Worm (Caenorhabditis elegans) whole organism, L1 larva: ENCODE results near the gene mmcm-1.
A peak's percentile ranks its signal among the peaks of the same experiment; 100 is the strongest.

ENCODE experiments used
- C04F5.9 ChIP-seq: sonication (generic microtip); optimal IDR thresholded peaks from 2 replicates; lab custom pipeline; 2016; ENCODE audit warnings: missing genetic modification characterization, missing compliant biosample characterization
- C16A3.4 ChIP-seq: fragments of 150-350 bp; optimal IDR thresholded peaks from 2 replicates; lab custom pipeline; 2014; ENCODE audit warnings: missing biosample characterization, missing genetic modification characterization
- alr-1 ChIP-seq: fragments of 200-800 bp; sonication (Bioruptor generic); optimal IDR thresholded peaks from 2 replicates; lab custom pipeline; 2018; ENCODE audit warnings: borderline replicate concordance, mild to moderate bottlenecking, missing genetic modification characterization, missing compliant biosample characterization
- ama-1 ChIP-seq: fragments of 150-350 bp; optimal IDR thresholded peaks from 2 replicates; lab custom pipeline; 2014
- ceh-8 ChIP-seq: fragments of 200-800 bp; sonication (Bioruptor generic); optimal IDR thresholded peaks from 2 replicates; lab custom pipeline; 2018; ENCODE audit warnings: mild to moderate bottlenecking, missing genetic modification characterization, moderate library complexity, missing compliant biosample characterization
- ceh-82 ChIP-seq, 3 experiments: fragments of 150-350 bp in 1 of 3; sonication (generic microtip) in 2 of 3; optimal IDR thresholded peaks; 2 replicates each; lab custom pipeline; 2014 to 2017; ENCODE audit warnings: missing biosample characterization in 3 of 3, missing genetic modification characterization in 3 of 3
- ceh-90 ChIP-seq: sonication (generic microtip); optimal IDR thresholded peaks from 2 replicates; lab custom pipeline; 2016; ENCODE audit warnings: missing genetic modification characterization, missing compliant biosample characterization
- ces-1 ChIP-seq: fragments of 150-350 bp; optimal IDR thresholded peaks from 2 replicates; lab custom pipeline; 2014; ENCODE audit warnings: missing biosample characterization, missing genetic modification reagents, missing genetic modification characterization
- dpl-1 ChIP-seq, 3 experiments: fragments of 150-350 bp in 2 of 3; sonication (generic microtip) in 1 of 3; optimal IDR thresholded peaks; 2 replicates each; lab custom pipeline; 2014 to 2017; ENCODE audit warnings: missing biosample characterization in 3 of 3, missing genetic modification characterization in 3 of 3, missing genetic modification reagents in 3 of 3
- dsc-1 ChIP-seq: sonication (generic microtip); optimal IDR thresholded peaks from 2 replicates; lab custom pipeline; 2016; ENCODE audit warnings: mild to moderate bottlenecking, missing genetic modification characterization, missing compliant biosample characterization
- egl-13 ChIP-seq: sonication (generic microtip); optimal IDR thresholded peaks from 2 replicates; lab custom pipeline; 2016; ENCODE audit warnings: missing genotype, missing genetic modification reagents, missing genetic modification characterization, missing compliant biosample characterization
- egl-27 ChIP-seq, 2 experiments: fragments of 150-350 bp in 1 of 2; sonication (generic microtip); optimal IDR thresholded peaks; 3 replicates each; lab custom pipeline; 2017 to 2018; ENCODE audit warnings: missing biosample characterization in 2 of 2, missing genetic modification characterization in 2 of 2, missing genetic modification reagents in 2 of 2
- elt-2 ChIP-seq: sonication (generic microtip); optimal IDR thresholded peaks from 2 replicates; lab custom pipeline; 2016; ENCODE audit warnings: missing genetic modification characterization, mild to moderate bottlenecking, inconsistent platforms, missing compliant biosample characterization, missing genetic modification reagents
- elt-3 ChIP-seq, 6 experiments: fragments of 150-350 bp in 1 of 6; sonication (generic microtip); optimal IDR thresholded peaks; 2 replicates each; lab custom pipeline; 2017 to 2018; ENCODE audit warnings: missing biosample characterization in 6 of 6, missing genetic modification characterization in 6 of 6, inconsistent platforms in 1 of 6
- ets-5 ChIP-seq: fragments of 200-800 bp; sonication (Bioruptor generic); IDR thresholded peaks from 2 replicates; pipeline ENCODE4 v1.3.6; 2022; ENCODE audit warnings: missing genetic modification characterization, missing compliant biosample characterization
- fkh-4 ChIP-seq: sonication (generic microtip); optimal IDR thresholded peaks from 2 replicates; lab custom pipeline; 2016; ENCODE audit warnings: missing compliant biosample characterization, missing genetic modification characterization, borderline replicate concordance
- fos-1 ChIP-seq: fragments of 150-350 bp; optimal IDR thresholded peaks from 2 replicates; lab custom pipeline; 2014; ENCODE audit warnings: missing biosample characterization, missing genetic modification characterization
- grh-1 ChIP-seq: fragments of 200-800 bp; sonication (Bioruptor generic); IDR thresholded peaks from 2 replicates; pipeline ENCODE4 v1.3.6; 2022; ENCODE audit warnings: missing genetic modification reagents, missing genetic modification characterization, missing compliant biosample characterization
- irx-1 ChIP-seq: sonication (generic microtip); optimal IDR thresholded peaks from 2 replicates; lab custom pipeline; 2016; ENCODE audit warnings: missing genetic modification characterization, missing compliant biosample characterization
- jun-1 ChIP-seq: fragments of 150-350 bp; optimal IDR thresholded peaks from 2 replicates; lab custom pipeline; 2014; ENCODE audit warnings: missing biosample characterization, missing genetic modification reagents, missing genetic modification characterization
- lin-14 ChIP-seq: fragments of 200-800 bp; sonication (Bioruptor generic); optimal IDR thresholded peaks from 2 replicates; lab custom pipeline; 2018; ENCODE audit warnings: mild to moderate bottlenecking, missing genetic modification characterization, moderate library complexity, missing compliant biosample characterization
- lin-35 ChIP-seq, 2 experiments: fragments of 150-350 bp; optimal IDR thresholded peaks; 2 replicates each; lab custom pipeline; 2014; ENCODE audit warnings: missing biosample characterization in 2 of 2, missing genetic modification characterization in 2 of 2, missing genetic modification reagents in 2 of 2
- lir-3 ChIP-seq: sonication (generic microtip); optimal IDR thresholded peaks from 2 replicates; lab custom pipeline; 2016; ENCODE audit warnings: mild to moderate bottlenecking, missing genetic modification characterization, moderate library complexity, missing compliant biosample characterization; ENCODE audit not compliant: poor library complexity
- lsy-2 ChIP-seq, 2 experiments: fragments of 150-350 bp; optimal IDR thresholded peaks; 2 replicates each; lab custom pipeline; 2014; ENCODE audit warnings: missing biosample characterization in 2 of 2, missing genetic modification characterization in 2 of 2
- mab-9 ChIP-seq: fragments of 200-800 bp; sonication (Bioruptor generic); IDR thresholded peaks from 2 replicates; pipeline ENCODE4 v1.3.6; 2022; ENCODE audit warnings: missing genetic modification reagents, missing genetic modification characterization, missing compliant biosample characterization
- mdl-1 ChIP-seq, 2 experiments: fragments of 150-350 bp; optimal IDR thresholded peaks; 2 replicates each; lab custom pipeline; 2014 to 2017; ENCODE audit warnings: missing biosample characterization in 2 of 2, missing genetic modification characterization in 2 of 2, inconsistent platforms in 1 of 2
- nhr-11 ChIP-seq: fragments of 150-350 bp; optimal IDR thresholded peaks from 2 replicates; lab custom pipeline; 2014; ENCODE audit warnings: missing biosample characterization, missing genetic modification characterization
- nhr-19 ChIP-seq: fragments of 200-800 bp; sonication (Bioruptor generic); conservative IDR thresholded peaks from 2 replicates; pipeline ENCODE4 v1.3.6; 2022; ENCODE audit warnings: missing genetic modification characterization, missing compliant biosample characterization
- nhr-20 ChIP-seq: sonication (generic microtip); optimal IDR thresholded peaks from 2 replicates; lab custom pipeline; 2016; ENCODE audit warnings: mild to moderate bottlenecking, missing genetic modification characterization, missing compliant biosample characterization
- nhr-237 ChIP-seq: fragments of 150-350 bp; optimal IDR thresholded peaks from 2 replicates; lab custom pipeline; 2014; ENCODE audit warnings: missing biosample characterization, missing genetic modification characterization
- nhr-47 ChIP-seq: sonication (generic microtip); optimal IDR thresholded peaks from 2 replicates; lab custom pipeline; 2016; ENCODE audit warnings: mild to moderate bottlenecking, missing genetic modification characterization, moderate library complexity, missing compliant biosample characterization
- nhr-76 ChIP-seq: sonication (generic microtip); optimal IDR thresholded peaks from 2 replicates; lab custom pipeline; 2017; ENCODE audit warnings: missing biosample characterization, missing genetic modification characterization
- nhr-77 ChIP-seq: fragments of 150-350 bp; optimal IDR thresholded peaks from 2 replicates; lab custom pipeline; 2014; ENCODE audit warnings: missing biosample characterization, missing genetic modification characterization
- nhr-84 ChIP-seq: sonication (generic microtip); optimal IDR thresholded peaks from 2 replicates; lab custom pipeline; 2017; ENCODE audit warnings: missing biosample characterization, missing genetic modification characterization
- pag-3 ChIP-seq: sonication (generic microtip); optimal IDR thresholded peaks from 2 replicates; lab custom pipeline; 2017; ENCODE audit warnings: missing genetic modification characterization, mild to moderate bottlenecking, missing compliant biosample characterization, antibody characterized with exemption, borderline replicate concordance; ENCODE audit not compliant: insufficient read depth
- snpc-4 ChIP-seq: fragments of 150-350 bp; optimal IDR thresholded peaks from 2 replicates; lab custom pipeline; 2014; ENCODE audit warnings: missing biosample characterization, missing genetic modification characterization
- sup-37 ChIP-seq: fragments of 200-800 bp; sonication (Bioruptor generic); optimal IDR thresholded peaks from 2 replicates; lab custom pipeline; 2018; ENCODE audit warnings: mild to moderate bottlenecking, missing genetic modification characterization, missing compliant biosample characterization
- tbx-2 ChIP-seq: sonication (generic microtip); optimal IDR thresholded peaks from 2 replicates; lab custom pipeline; 2016; ENCODE audit warnings: missing genetic modification characterization, missing compliant biosample characterization
- unc-130 ChIP-seq: fragments of 150-350 bp; optimal IDR thresholded peaks from 2 replicates; lab custom pipeline; 2017; ENCODE audit warnings: missing biosample characterization, missing genetic modification characterization, inconsistent platforms
- unc-62 ChIP-seq: fragments of 150-350 bp; optimal IDR thresholded peaks from 2 replicates; lab custom pipeline; 2014; ENCODE audit warnings: missing biosample characterization, missing genetic modification reagents, missing genetic modification characterization
- unc-86 ChIP-seq: sonication (generic microtip); optimal IDR thresholded peaks from 2 replicates; lab custom pipeline; 2016; ENCODE audit warnings: missing genetic modification characterization, missing compliant biosample characterization
- unc-98 ChIP-seq: fragments of 200-800 bp; sonication (Bioruptor generic); IDR thresholded peaks from 2 replicates; pipeline ENCODE4 v1.3.6; 2022; ENCODE audit warnings: missing genetic modification characterization, missing compliant biosample characterization
- vab-15 ChIP-seq: sonication (generic microtip); optimal IDR thresholded peaks from 2 replicates; lab custom pipeline; 2017; ENCODE audit warnings: missing genotype, mild to moderate bottlenecking, missing genetic modification characterization, missing compliant biosample characterization
- zag-1 ChIP-seq: fragments of 150-350 bp; optimal IDR thresholded peaks from 2 replicates; lab custom pipeline; 2014; ENCODE audit warnings: missing biosample characterization, missing genetic modification characterization
- zip-4 ChIP-seq: fragments of 200-800 bp; sonication (Bioruptor generic); optimal IDR thresholded peaks from 2 replicates; lab custom pipeline; 2018; ENCODE audit warnings: mild to moderate bottlenecking, missing genetic modification characterization, moderate library complexity, missing compliant biosample characterization
- ztf-11 ChIP-seq, 2 experiments: sonication (generic microtip); optimal IDR thresholded peaks; 2 replicates each; lab custom pipeline; 2016 to 2017; ENCODE audit warnings: missing genetic modification characterization in 2 of 2, missing biosample characterization in 1 of 2, missing compliant biosample characterization in 1 of 2
- ztf-4 ChIP-seq: fragments of 150-350 bp; optimal IDR thresholded peaks from 2 replicates; lab custom pipeline; 2014; ENCODE audit warnings: missing biosample characterization, missing genetic modification characterization

mmcm-1 gene

DNA sequence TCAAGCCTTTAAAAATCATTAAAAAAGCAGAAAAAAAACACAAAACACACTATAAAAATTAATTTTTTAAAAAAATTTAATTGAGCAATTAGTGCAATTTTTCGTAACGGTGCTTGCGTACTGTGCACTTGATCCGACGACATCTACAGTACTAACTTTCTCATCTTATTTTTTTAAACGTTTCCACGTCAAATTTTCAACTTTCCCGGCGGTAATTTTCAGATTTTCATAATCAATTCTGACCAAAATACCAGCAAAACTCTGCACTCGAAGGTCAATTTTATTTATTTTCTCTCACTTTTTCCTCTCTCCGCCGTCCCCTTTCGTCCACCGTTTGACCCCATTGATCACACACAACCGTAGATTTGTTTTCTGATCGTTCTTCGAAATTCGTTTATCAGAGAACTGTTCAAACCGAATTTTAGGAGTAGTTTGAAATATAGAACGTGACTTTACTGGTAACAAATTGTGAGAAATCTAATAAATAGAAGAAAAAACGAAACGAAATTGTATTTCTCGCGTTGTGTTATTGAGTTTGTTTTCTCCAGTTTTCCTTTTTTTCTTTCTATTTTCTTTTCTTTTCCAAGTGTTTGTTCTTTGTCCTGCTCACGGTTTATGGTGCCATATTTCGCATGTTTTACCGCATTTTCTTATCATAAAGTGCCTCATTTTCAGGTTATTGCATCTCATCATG lies 43.5 kb downstream of the mmcm-1 start, which contains the start of gene acs-19 (continued):
- TF ChIP-seq unc-130 (tag; lab: Kevin White, UChicago) (no peak), nhr-84 (tag; lab: Kevin White, UChicago) (no peak), ceh-90 (tag; lab: Kevin White, UChicago) (no peak), pag-3 (tag; lab: Kevin White, UChicago) (no peak), mab-9 (GFP tag; lab: Robert Waterston, UW) (no peak), alr-1 (no peak), zip-4 (no peak), ets-5 (GFP tag; lab: Robert Waterston, UW) (no peak), lir-3 (tag; lab: Kevin White, UChicago) (no peak), ceh-82 (tag; optimal IDR thresholded peaks at IDR 0.05; lab: Kevin White, UChicago) (no peak), tbx-2 (tag; lab: Kevin White, UChicago) (no peak), jun-1 (no peak), snpc-4 (tag; lab: Kevin White, UChicago) (no peak), ztf-4 (no peak), grh-1 (GFP tag; lab: Robert Waterston, UW) (no peak), lin-35 (GFP tag; optimal IDR thresholded peaks at IDR 0.05; lab: Kevin White, UChicago) (peak in 1 of 2 experiments; percentile 52), nhr-20 (peak; percentile 29), lin-14 (GFP tag; lab: Kevin White, UChicago) (peak; percentile 65), irx-1 (tag; lab: Kevin White, UChicago) (no peak), nhr-19 (GFP tag; lab: Robert Waterston, UW) (peak; percentile 44), sup-37 (no peak), dpl-1 (GFP tag; optimal IDR thresholded peaks at IDR 0.05; lab: Kevin White, UChicago) (no peak), nhr-237 (tag; lab: Kevin White, UChicago) (no peak), C16A3.4 (tag; lab: Kevin White, UChicago) (no peak), ces-1 (GFP tag; lab: Kevin White, UChicago) (peak; percentile 29), zag-1 (tag; lab: Kevin White, UChicago) (no peak), elt-3 (tag; optimal IDR thresholded peaks at IDR 0.05; lab: Kevin White, UChicago) (peak in 1 of 6 experiments; percentile 11), nhr-47 (tag; lab: Kevin White, UChicago) (no peak), elt-2 (tag; lab: Kevin White, UChicago) (no peak), C04F5.9 (tag; lab: Kevin White, UChicago) (no peak), fos-1 (no peak), ztf-11 (tag; optimal IDR thresholded peaks at IDR 0.05; lab: Kevin White, UChicago) (no peak), nhr-11 (tag; lab: Kevin White, UChicago) (no peak), egl-13 (tag; lab: Kevin White, UChicago) (no peak), unc-86 (tag; lab: Kevin White, UChicago) (no peak), mdl-1 (tag; optimal IDR thresholded peaks at IDR 0.05; lab: Kevin White, UChicago) (no peak), nhr-76 (tag; lab: Kevin White, UChicago) (no peak), nhr-77 (tag; lab: Kevin White, UChicago) (no peak), unc-62 (GFP tag; lab: Kevin White, UChicago) (no peak), fkh-4 (tag; lab: Kevin White, UChicago) (no peak), ama-1 (lab: Kevin White, UChicago) (no peak), ceh-8 (GFP tag; lab: Kevin White, UChicago) (no peak), lsy-2 (tag; optimal IDR thresholded peaks at IDR 0.05; lab: Kevin White, UChicago) (peak in 1 of 2 experiments; percentile 14), vab-15 (tag; lab: Kevin White, UChicago) (no peak), dsc-1 (no peak), egl-27 (tag; optimal IDR thresholded peaks at IDR 0.05; lab: Kevin White, UChicago) (no peak), unc-98 (GFP tag; lab: Robert Waterston, UW) (no peak)
- TF ChIP-seq, all 84 proteins: peak for 11
